Worm (Caenorhabditis elegans) whole organism, mixed stage, embryonic: ENCODE data around the gene srg-60.

Experiments
- M03D4.4 ChIP-seq: sonication (generic microtip); optimal IDR thresholded peaks from 2 replicates; lab custom pipeline; 2017; ENCODE audit warnings: mild to moderate bottlenecking, missing genetic modification characterization, missing compliant biosample characterization
- bed-3 ChIP-seq: fragments of 200-800 bp; sonication (Bioruptor generic); optimal IDR thresholded peaks from 3 replicates; lab custom pipeline; 2018; ENCODE audit warnings: mild to moderate bottlenecking, missing genetic modification characterization, moderate library complexity, missing compliant biosample characterization
- blmp-1 ChIP-seq: fragments of 150-350 bp; optimal IDR thresholded peaks from 2 replicates; lab custom pipeline; 2014; ENCODE audit warnings: missing biosample characterization, missing genetic modification characterization
- ceh-39 ChIP-seq: fragments of 150-350 bp; optimal IDR thresholded peaks from 2 replicates; lab custom pipeline; 2014; ENCODE audit warnings: missing biosample characterization, missing genetic modification characterization
- ceh-43 ChIP-seq: fragments of 200-800 bp; sonication (Bioruptor generic); optimal IDR thresholded peaks from 2 replicates; lab custom pipeline; 2018; ENCODE audit warnings: mild to moderate bottlenecking, missing genetic modification characterization, moderate library complexity, missing compliant biosample characterization
- ceh-83 ChIP-seq: fragments of 200-800 bp; sonication (Bioruptor generic); optimal IDR thresholded peaks from 2 replicates; lab custom pipeline; 2018; ENCODE audit warnings: mild to moderate bottlenecking, missing genetic modification characterization, missing compliant biosample characterization
- ces-1 ChIP-seq: fragments of 150-350 bp; optimal IDR thresholded peaks from 2 replicates; lab custom pipeline; 2014; ENCODE audit warnings: missing biosample characterization, missing genetic modification reagents, missing genetic modification characterization
- cnd-1 ChIP-seq: fragments of 200-800 bp; sonication (Bioruptor generic); optimal IDR thresholded peaks from 2 replicates; lab custom pipeline; 2018; ENCODE audit warnings: mild to moderate bottlenecking, missing genetic modification characterization, missing compliant biosample characterization
- elt-1 ChIP-seq: sonication (generic microtip); optimal IDR thresholded peaks from 2 replicates; lab custom pipeline; 2017; ENCODE audit warnings: missing genetic modification characterization, mild to moderate bottlenecking, missing compliant biosample characterization, antibody characterized with exemption, moderate library complexity, borderline replicate concordance; ENCODE audit not compliant: insufficient read depth
- elt-3 ChIP-seq: fragments of 150-350 bp; optimal IDR thresholded peaks from 2 replicates; lab custom pipeline; 2014; ENCODE audit warnings: missing biosample characterization, missing genetic modification characterization
- flh-1 ChIP-seq: fragments of 200-800 bp; sonication (Bioruptor generic); optimal IDR thresholded peaks from 2 replicates; lab custom pipeline; 2018; ENCODE audit warnings: mild to moderate bottlenecking, missing genetic modification characterization, moderate library complexity, missing compliant biosample characterization
- hlh-1 ChIP-seq: fragments of 150-350 bp; optimal IDR thresholded peaks from 2 replicates; lab custom pipeline; 2014; ENCODE audit warnings: missing biosample characterization, missing genetic modification reagents, missing genetic modification characterization
- lin-13 ChIP-seq: fragments of 150-350 bp; optimal IDR thresholded peaks from 2 replicates; lab custom pipeline; 2014; ENCODE audit warnings: missing biosample characterization, missing genetic modification characterization
- lin-32 ChIP-seq: fragments of 200-800 bp; sonication (Bioruptor generic); optimal IDR thresholded peaks from 2 replicates; lab custom pipeline; 2018; ENCODE audit warnings: mild to moderate bottlenecking, missing genetic modification characterization, missing compliant biosample characterization
- lsy-2 ChIP-seq: fragments of 150-350 bp; optimal IDR thresholded peaks from 2 replicates; lab custom pipeline; 2014; ENCODE audit warnings: missing biosample characterization, missing genetic modification characterization
- mab-5 ChIP-seq: fragments of 150-350 bp; optimal IDR thresholded peaks from 2 replicates; lab custom pipeline; 2014; ENCODE audit warnings: missing biosample characterization, missing genetic modification characterization
- mep-1 ChIP-seq: fragments of 150-350 bp; optimal IDR thresholded peaks from 2 replicates; lab custom pipeline; 2017; ENCODE audit warnings: missing biosample characterization, missing genetic modification reagents, missing genetic modification characterization, inconsistent platforms
- mls-2 ChIP-seq: sonication (generic microtip); optimal IDR thresholded peaks from 2 replicates; lab custom pipeline; 2016; ENCODE audit warnings: mild to moderate bottlenecking, missing genetic modification characterization, moderate library complexity, missing compliant biosample characterization
- nhr-12 ChIP-seq: fragments of 150-350 bp; optimal IDR thresholded peaks from 2 replicates; lab custom pipeline; 2014; ENCODE audit warnings: missing biosample characterization, missing genetic modification characterization
- nhr-2 ChIP-seq: fragments of 150-350 bp; optimal IDR thresholded peaks from 2 replicates; lab custom pipeline; 2014; ENCODE audit warnings: missing biosample characterization, missing genetic modification characterization
- nhr-237 ChIP-seq: fragments of 150-350 bp; optimal IDR thresholded peaks from 2 replicates; lab custom pipeline; 2014; ENCODE audit warnings: missing biosample characterization, missing genetic modification characterization
- nhr-28 ChIP-seq: fragments of 150-350 bp; optimal IDR thresholded peaks from 2 replicates; lab custom pipeline; 2014; ENCODE audit warnings: missing biosample characterization, missing genetic modification characterization
- nhr-76 ChIP-seq: sonication (generic microtip); optimal IDR thresholded peaks from 2 replicates; lab custom pipeline; 2017; ENCODE audit warnings: missing biosample characterization, missing genetic modification characterization
- pha-4 ChIP-seq: fragments of 150-350 bp; optimal IDR thresholded peaks from 2 replicates; lab custom pipeline; 2018; ENCODE audit warnings: missing biosample characterization, missing genetic modification reagents, missing genetic modification characterization
- sem-2 ChIP-seq: fragments of 200-800 bp; sonication (Bioruptor generic); optimal IDR thresholded peaks from 2 replicates; lab custom pipeline; 2018; ENCODE audit warnings: mild to moderate bottlenecking, missing genetic modification characterization, missing compliant biosample characterization
- snpc-4 ChIP-seq: fragments of 150-350 bp; optimal IDR thresholded peaks from 2 replicates; lab custom pipeline; 2014; ENCODE audit warnings: missing biosample characterization, missing genetic modification characterization
- sptf-1 ChIP-seq: sonication (generic microtip); optimal IDR thresholded peaks from 2 replicates; lab custom pipeline; 2017; ENCODE audit warnings: mild to moderate bottlenecking, missing genetic modification characterization, moderate library complexity, missing compliant biosample characterization
- tbx-8 ChIP-seq: fragments of 200-800 bp; sonication (Bioruptor generic); optimal IDR thresholded peaks from 2 replicates; lab custom pipeline; 2018; ENCODE audit warnings: mild to moderate bottlenecking, missing genetic modification characterization, moderate library complexity, missing compliant biosample characterization
- unc-120 ChIP-seq: sonication (generic microtip); optimal IDR thresholded peaks from 2 replicates; lab custom pipeline; 2017; ENCODE audit warnings: missing genetic modification characterization, missing compliant biosample characterization; ENCODE audit not compliant: poor library complexity, severe bottlenecking
- unc-39 ChIP-seq: fragments of 150-350 bp; optimal IDR thresholded peaks from 2 replicates; lab custom pipeline; 2014; ENCODE audit warnings: missing biosample characterization, missing genetic modification characterization
- unc-62 ChIP-seq: fragments of 150-350 bp; optimal IDR thresholded peaks from 2 replicates; lab custom pipeline; 2014; ENCODE audit warnings: missing biosample characterization, missing genetic modification reagents, missing genetic modification characterization
- zip-8 ChIP-seq: fragments of 150-350 bp; optimal IDR thresholded peaks from 2 replicates; lab custom pipeline; 2014; ENCODE audit warnings: missing biosample characterization, missing genetic modification characterization
- ztf-11 ChIP-seq: fragments of 150-350 bp; optimal IDR thresholded peaks from 2 replicates; lab custom pipeline; 2014; ENCODE audit warnings: missing biosample characterization, missing genetic modification characterization

srg-60 gene

DNA sequence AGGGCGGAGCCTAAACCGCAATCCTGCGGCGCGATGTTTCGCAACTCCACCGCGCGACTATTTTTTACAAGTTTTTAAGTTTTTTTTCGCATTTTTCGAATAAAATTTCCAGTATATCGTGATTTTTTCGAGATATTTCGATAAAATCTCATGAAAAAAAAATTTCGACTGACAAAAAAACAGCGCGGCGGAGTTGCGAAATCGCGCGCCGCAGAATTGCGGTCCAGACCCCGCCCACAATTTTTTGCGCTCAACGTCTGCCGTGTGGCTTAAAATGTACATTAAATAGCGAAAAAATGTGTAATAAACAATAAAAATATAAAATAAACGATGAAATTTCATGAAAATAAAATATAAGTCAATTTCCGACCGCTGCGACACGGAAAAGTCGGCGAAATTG is 24.8 kb downstream of the srg-60 start:
- no peak for TF ChIP-seq bed-3 (GFP tag; lab: Kevin White, UChicago)
- peak; percentile 27 for TF ChIP-seq sptf-1
- TF ChIP-seq blmp-1 (tag; lab: Kevin White, UChicago) = no peak

- TF ChIP-seq elt-3 (tag; lab: Kevin White, UChicago) = no peak
- no peak for TF ChIP-seq ceh-43 (GFP tag; lab: Kevin White, UChicago)
- TF ChIP-seq lin-13 = no peak
- TF ChIP-seq, all 35 proteins: peak for 0
Observed at ce11 chrV:2695935-2696334, 26.5 kb downstream of the srg-60 start, which contains the start of gene Y45G12B.3. Gene Y45G12B.3 (minus strand): TSS chrV:2696254.

ce11 chrV:2694389-2694788 is 28.1 kb downstream of the srg-60 start, which contains the start of gene Y45G12B.2:
Gene Y45G12B.2 (plus strand): TSS chrV:2694771.
- TF ChIP-seq M03D4.4 = no peak
- TF ChIP-seq mep-1 (tag; lab: Kevin White, UChicago) = peak; percentile 52
- no peak for TF ChIP-seq flh-1 (GFP tag; lab: Kevin White, UChicago)
- TF ChIP-seq unc-39 (tag; lab: Kevin White, UChicago) = no peak
- no peak for TF ChIP-seq unc-120 (tag; lab: Kevin White, UChicago)
- no peak for TF ChIP-seq mab-5
- no peak for TF ChIP-seq elt-3 (tag; lab: Kevin White, UChicago)
- no peak for TF ChIP-seq hlh-1 (tag; lab: Kevin White, UChicago)
- no peak for TF ChIP-seq nhr-12 (tag; lab: Kevin White, UChicago)
- no peak for TF ChIP-seq snpc-4 (tag; lab: Kevin White, UChicago)
- peak; percentile 98 for TF ChIP-seq lsy-2
- TF ChIP-seq pha-4 = peak; percentile 40
- TF ChIP-seq zip-8 (tag; lab: Kevin White, UChicago) = no peak
- TF ChIP-seq sem-2 (GFP tag; lab: Kevin White, UChicago) = no peak
- TF ChIP-seq cnd-1 (tag; lab: Kevin White, UChicago) = no peak
- peak; percentile 45 for TF ChIP-seq sptf-1
- TF ChIP-seq lin-13 = peak; percentile 48
- no peak for TF ChIP-seq unc-62 (GFP tag; lab: Kevin White, UChicago)
- TF ChIP-seq ces-1 (GFP tag; lab: Kevin White, UChicago) = peak; percentile 49
- no peak for TF ChIP-seq ceh-83 (GFP tag; lab: Kevin White, UChicago)
- no peak for TF ChIP-seq nhr-28
- TF ChIP-seq bed-3 (GFP tag; lab: Kevin White, UChicago) = no peak
- no peak for TF ChIP-seq elt-1 (tag; lab: Kevin White, UChicago)
- TF ChIP-seq nhr-237 (tag; lab: Kevin White, UChicago) = peak; percentile 41
- TF ChIP-seq lin-32 (GFP tag; lab: Kevin White, UChicago) = no peak
- no peak for TF ChIP-seq tbx-8 (GFP tag; lab: Kevin White, UChicago)
- TF ChIP-seq ceh-43 (GFP tag; lab: Kevin White, UChicago) = no peak
- no peak for TF ChIP-seq ztf-11
- TF ChIP-seq mls-2 = peak; percentile 12

ce11 chrV:2690948-2691347 is 31.5 kb downstream of the srg-60 start:
- no peak for TF ChIP-seq nhr-2 (tag; lab: Kevin White, UChicago)
- no peak for TF ChIP-seq tbx-8 (GFP tag; lab: Kevin White, UChicago)
- no peak for TF ChIP-seq lin-32 (GFP tag; lab: Kevin White, UChicago)
- TF ChIP-seq ztf-11 = no peak
- no peak for TF ChIP-seq blmp-1 (tag; lab: Kevin White, UChicago)
- no peak for TF ChIP-seq mep-1 (tag; lab: Kevin White, UChicago)
- no peak for TF ChIP-seq sem-2 (GFP tag; lab: Kevin White, UChicago)
- no peak for TF ChIP-seq sptf-1
- no peak for TF ChIP-seq snpc-4 (tag; lab: Kevin White, UChicago)
- TF ChIP-seq lsy-2 = no peak
- TF ChIP-seq ceh-39 = no peak
- TF ChIP-seq nhr-76 = no peak
- no peak for TF ChIP-seq elt-1 (tag; lab: Kevin White, UChicago)
- TF ChIP-seq ces-1 (GFP tag; lab: Kevin White, UChicago) = no peak
- no peak for TF ChIP-seq M03D4.4
- TF ChIP-seq ceh-83 (GFP tag; lab: Kevin White, UChicago) = no peak
- TF ChIP-seq flh-1 (GFP tag; lab: Kevin White, UChicago) = no peak
- TF ChIP-seq unc-120 (tag; lab: Kevin White, UChicago) = no peak
